Worm (Caenorhabditis elegans) whole organism, L1 larva: ENCODE data around the gene T04A8.13.
A peak's percentile ranks its signal among the peaks of the same experiment; 100 is the strongest.

Experiments used
- C04F5.9 ChIP-seq: sonication (generic microtip); optimal IDR thresholded peaks from 2 replicates; lab custom pipeline; 2016; ENCODE audit warnings: missing genetic modification characterization, missing compliant biosample characterization
- C34B4.2 ChIP-seq: sonication (generic microtip); optimal IDR thresholded peaks from 2 replicates; lab custom pipeline; 2017; ENCODE audit warnings: mild to moderate bottlenecking, missing genetic modification characterization, missing compliant biosample characterization
- aha-1 ChIP-seq: fragments of 150-350 bp; optimal IDR thresholded peaks from 2 replicates; lab custom pipeline; 2014; ENCODE audit warnings: missing biosample characterization, missing genetic modification characterization
- aly-2 ChIP-seq: fragments of 150-350 bp; optimal IDR thresholded peaks from 2 replicates; lab custom pipeline; 2014; ENCODE audit warnings: missing biosample characterization, missing genetic modification characterization
- ceh-63 ChIP-seq: fragments of 200-800 bp; sonication (Bioruptor generic); optimal IDR thresholded peaks from 2 replicates; lab custom pipeline; 2018; ENCODE audit warnings: mild to moderate bottlenecking, missing genetic modification characterization, missing compliant biosample characterization
- ceh-8 ChIP-seq: fragments of 200-800 bp; sonication (Bioruptor generic); optimal IDR thresholded peaks from 2 replicates; lab custom pipeline; 2018; ENCODE audit warnings: mild to moderate bottlenecking, missing genetic modification characterization, moderate library complexity, missing compliant biosample characterization
- ceh-82 ChIP-seq, 3 experiments: fragments of 150-350 bp in 1 of 3; sonication (generic microtip) in 2 of 3; optimal IDR thresholded peaks; 2 replicates each; lab custom pipeline; 2014 to 2017; ENCODE audit warnings: missing biosample characterization in 3 of 3, missing genetic modification characterization in 3 of 3
- ceh-88 ChIP-seq: fragments of 200-800 bp; sonication (Bioruptor generic); IDR thresholded peaks from 2 replicates; pipeline ENCODE4 v1.3.6; 2022; ENCODE audit warnings: missing genetic modification characterization, missing compliant biosample characterization
- ceh-90 ChIP-seq: sonication (generic microtip); optimal IDR thresholded peaks from 2 replicates; lab custom pipeline; 2016; ENCODE audit warnings: missing genetic modification characterization, missing compliant biosample characterization
- ces-1 ChIP-seq: fragments of 150-350 bp; optimal IDR thresholded peaks from 2 replicates; lab custom pipeline; 2014; ENCODE audit warnings: missing biosample characterization, missing genetic modification reagents, missing genetic modification characterization
- dsc-1 ChIP-seq: sonication (generic microtip); optimal IDR thresholded peaks from 2 replicates; lab custom pipeline; 2016; ENCODE audit warnings: mild to moderate bottlenecking, missing genetic modification characterization, missing compliant biosample characterization
- efl-1 ChIP-seq, 4 experiments: fragments of 150-350 bp; optimal IDR thresholded peaks in 3 of 4; peaks in 1 of 4; 1 replicate in 1 of 4; 2 replicates in 3 of 4; lab custom pipeline; 2014; ENCODE audit warnings: missing biosample characterization in 2 of 4, missing genetic modification characterization in 2 of 4, missing genetic modification reagents in 2 of 4
- egl-13 ChIP-seq: sonication (generic microtip); optimal IDR thresholded peaks from 2 replicates; lab custom pipeline; 2016; ENCODE audit warnings: missing genotype, missing genetic modification reagents, missing genetic modification characterization, missing compliant biosample characterization
- egl-27 ChIP-seq, 2 experiments: fragments of 150-350 bp in 1 of 2; sonication (generic microtip); optimal IDR thresholded peaks; 3 replicates each; lab custom pipeline; 2017 to 2018; ENCODE audit warnings: missing biosample characterization in 2 of 2, missing genetic modification characterization in 2 of 2, missing genetic modification reagents in 2 of 2
- elt-3 ChIP-seq, 6 experiments: fragments of 150-350 bp in 1 of 6; sonication (generic microtip); optimal IDR thresholded peaks; 2 replicates each; lab custom pipeline; 2017 to 2018; ENCODE audit warnings: missing biosample characterization in 6 of 6, missing genetic modification characterization in 6 of 6, inconsistent platforms in 1 of 6
- fkh-10 ChIP-seq: sonication (generic microtip); optimal IDR thresholded peaks from 2 replicates; lab custom pipeline; 2017; ENCODE audit warnings: missing biosample characterization, missing genetic modification reagents, missing genetic modification characterization
- grh-1 ChIP-seq: fragments of 200-800 bp; sonication (Bioruptor generic); IDR thresholded peaks from 2 replicates; pipeline ENCODE4 v1.3.6; 2022; ENCODE audit warnings: missing genetic modification reagents, missing genetic modification characterization, missing compliant biosample characterization
- hlh-4 ChIP-seq: sonication (generic microtip); optimal IDR thresholded peaks from 2 replicates; lab custom pipeline; 2016; ENCODE audit warnings: mild to moderate bottlenecking, missing genetic modification characterization, missing compliant biosample characterization
- lin-15B ChIP-seq: fragments of 150-350 bp; sonication (generic microtip); optimal IDR thresholded peaks from 3 replicates; lab custom pipeline; 2014; ENCODE audit warnings: missing biosample characterization, missing genetic modification characterization
- lir-3 ChIP-seq: sonication (generic microtip); optimal IDR thresholded peaks from 2 replicates; lab custom pipeline; 2016; ENCODE audit warnings: mild to moderate bottlenecking, missing genetic modification characterization, moderate library complexity, missing compliant biosample characterization; ENCODE audit not compliant: poor library complexity
- mdl-1 ChIP-seq, 2 experiments: fragments of 150-350 bp; optimal IDR thresholded peaks; 2 replicates each; lab custom pipeline; 2014 to 2017; ENCODE audit warnings: missing biosample characterization in 2 of 2, missing genetic modification characterization in 2 of 2, inconsistent platforms in 1 of 2
- mef-2 ChIP-seq: fragments of 150-350 bp; optimal IDR thresholded peaks from 2 replicates; lab custom pipeline; 2014; ENCODE audit warnings: missing biosample characterization, missing genetic modification characterization
- nhr-20 ChIP-seq: sonication (generic microtip); optimal IDR thresholded peaks from 2 replicates; lab custom pipeline; 2016; ENCODE audit warnings: mild to moderate bottlenecking, missing genetic modification characterization, missing compliant biosample characterization
- nhr-237 ChIP-seq: fragments of 150-350 bp; optimal IDR thresholded peaks from 2 replicates; lab custom pipeline; 2014; ENCODE audit warnings: missing biosample characterization, missing genetic modification characterization
- nhr-28 ChIP-seq: fragments of 150-350 bp; optimal IDR thresholded peaks from 2 replicates; lab custom pipeline; 2014; ENCODE audit warnings: missing biosample characterization, missing genetic modification characterization
- nhr-77 ChIP-seq: fragments of 150-350 bp; optimal IDR thresholded peaks from 2 replicates; lab custom pipeline; 2014; ENCODE audit warnings: missing biosample characterization, missing genetic modification characterization
- nhr-84 ChIP-seq: sonication (generic microtip); optimal IDR thresholded peaks from 2 replicates; lab custom pipeline; 2017; ENCODE audit warnings: missing biosample characterization, missing genetic modification characterization
- nhr-85 ChIP-seq: sonication (generic microtip); peaks from one replicate; lab custom pipeline; 2016; ENCODE audit warnings: missing genetic modification characterization, inconsistent platforms, missing compliant biosample characterization
- pax-3 ChIP-seq: fragments of 200-800 bp; sonication (Bioruptor generic); optimal IDR thresholded peaks from 2 replicates; lab custom pipeline; 2018; ENCODE audit warnings: mild to moderate bottlenecking, missing genetic modification characterization, moderate library complexity, missing compliant biosample characterization
- rnt-1 ChIP-seq: sonication (generic microtip); optimal IDR thresholded peaks from 2 replicates; lab custom pipeline; 2016; ENCODE audit warnings: mild to moderate bottlenecking, missing genetic modification characterization, moderate library complexity, missing compliant biosample characterization
- snpc-4 ChIP-seq: fragments of 150-350 bp; optimal IDR thresholded peaks from 2 replicates; lab custom pipeline; 2014; ENCODE audit warnings: missing biosample characterization, missing genetic modification characterization
- snu-23 ChIP-seq: sonication (generic microtip); optimal IDR thresholded peaks from 2 replicates; lab custom pipeline; 2016; ENCODE audit warnings: missing genetic modification characterization, missing compliant biosample characterization
- sox-4 ChIP-seq: sonication (generic microtip); optimal IDR thresholded peaks from 2 replicates; lab custom pipeline; 2016; ENCODE audit warnings: missing genetic modification characterization, missing compliant biosample characterization
- sptf-1 ChIP-seq: fragments of 150-350 bp; optimal IDR thresholded peaks from 2 replicates; lab custom pipeline; 2014; ENCODE audit warnings: missing biosample characterization, missing genetic modification characterization
- tbx-2 ChIP-seq: sonication (generic microtip); optimal IDR thresholded peaks from 2 replicates; lab custom pipeline; 2016; ENCODE audit warnings: missing genetic modification characterization, missing compliant biosample characterization
- tlp-1 ChIP-seq: fragments of 150-350 bp; optimal IDR thresholded peaks from 2 replicates; lab custom pipeline; 2014; ENCODE audit warnings: missing biosample characterization, missing genetic modification characterization
- unc-130 ChIP-seq: fragments of 150-350 bp; optimal IDR thresholded peaks from 2 replicates; lab custom pipeline; 2017; ENCODE audit warnings: missing biosample characterization, missing genetic modification characterization, inconsistent platforms
- unc-30 ChIP-seq: sonication (generic microtip); optimal IDR thresholded peaks from 2 replicates; lab custom pipeline; 2017; ENCODE audit warnings: missing biosample characterization, missing genetic modification characterization
- unc-62 ChIP-seq: fragments of 150-350 bp; optimal IDR thresholded peaks from 2 replicates; lab custom pipeline; 2014; ENCODE audit warnings: missing biosample characterization, missing genetic modification reagents, missing genetic modification characterization
- unc-86 ChIP-seq: sonication (generic microtip); optimal IDR thresholded peaks from 2 replicates; lab custom pipeline; 2016; ENCODE audit warnings: missing genetic modification characterization, missing compliant biosample characterization
- unc-98 ChIP-seq: fragments of 200-800 bp; sonication (Bioruptor generic); IDR thresholded peaks from 2 replicates; pipeline ENCODE4 v1.3.6; 2022; ENCODE audit warnings: missing genetic modification characterization, missing compliant biosample characterization
- vab-15 ChIP-seq: sonication (generic microtip); optimal IDR thresholded peaks from 2 replicates; lab custom pipeline; 2017; ENCODE audit warnings: missing genotype, mild to moderate bottlenecking, missing genetic modification characterization, missing compliant biosample characterization
- xbp-1 ChIP-seq: sonication (generic microtip); optimal IDR thresholded peaks from 2 replicates; lab custom pipeline; 2016; ENCODE audit warnings: missing genetic modification characterization, missing compliant biosample characterization

The T04A8.13 gene

DNA sequence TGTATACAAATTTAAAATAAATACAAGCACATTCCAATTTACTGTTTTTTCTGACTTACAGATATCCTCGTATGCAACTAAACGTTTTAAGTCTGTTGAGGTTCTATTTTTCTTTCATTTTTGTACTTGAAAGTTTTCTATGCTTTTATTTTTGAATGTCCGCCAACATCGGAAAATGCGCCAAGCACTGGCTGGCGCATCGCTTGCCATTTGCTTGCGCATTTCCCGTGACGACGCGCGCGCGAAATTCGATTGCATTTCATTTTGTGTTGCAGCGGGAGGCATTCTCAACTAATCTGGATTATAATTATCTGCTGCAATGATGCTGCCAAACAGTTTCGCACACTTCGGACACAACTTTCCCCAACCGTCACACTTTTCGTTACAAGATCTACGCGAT is 50.2 kb downstream of the T04A8.13 start, which contains the start of gene fbxl-2 (continued):
- TF ChIP-seq unc-130 (peak; percentile 95), ces-1 (GFP tag; lab: Kevin White, UChicago) (no peak), lin-15B (tag; lab: Kevin White, UChicago) (peak; percentile 98), ceh-88 (GFP tag; lab: Robert Waterston, UW) (peak; percentile 83), ceh-82 (tag; optimal IDR thresholded peaks at IDR 0.05; lab: Kevin White, UChicago) (peak; percentile 97 to 99 (median 98)), C34B4.2 (tag; lab: Kevin White, UChicago) (peak; percentile 80), unc-98 (GFP tag; lab: Robert Waterston, UW) (peak; percentile 73), dsc-1 (tag; lab: Kevin White, UChicago) (peak; percentile 95), hlh-4 (tag; lab: Kevin White, UChicago) (no peak), tlp-1 (tag; lab: Kevin White, UChicago) (no peak), vab-15 (tag; lab: Kevin White, UChicago) (no peak), nhr-20 (peak; percentile 95), nhr-77 (tag; lab: Kevin White, UChicago) (peak; percentile 94), fkh-10 (GFP tag; lab: Kevin White, UChicago) (peak; percentile 80), efl-1 (optimal IDR thresholded peaks at IDR 0.05; lab: Kevin White, UChicago) (peak; percentile 92 to 100), efl-1 (GFP tag; optimal IDR thresholded peaks at IDR 0.05 in 1 of 2; lab: Kevin White, UChicago) (peak; percentile 99 to 100), unc-62 (GFP tag; lab: Kevin White, UChicago) (peak; percentile 56), ceh-63 (GFP tag; lab: Kevin White, UChicago) (peak; percentile 44), egl-13 (tag; lab: Kevin White, UChicago) (peak; percentile 89), snu-23 (GFP tag; lab: Kevin White, UChicago) (peak; percentile 98), aha-1 (tag; lab: Kevin White, UChicago) (peak; percentile 47), ceh-8 (GFP tag; lab: Kevin White, UChicago) (peak; percentile 94), unc-30 (tag; lab: Kevin White, UChicago) (no peak), nhr-28 (tag; lab: Kevin White, UChicago) (no peak), xbp-1 (tag; lab: Kevin White, UChicago) (peak; percentile 97), aly-2 (peak; percentile 83), rnt-1 (peak; percentile 99), mdl-1 (tag; optimal IDR thresholded peaks at IDR 0.05; lab: Kevin White, UChicago) (peak in 1 of 2 experiments; percentile 79), C04F5.9 (tag; lab: Kevin White, UChicago) (peak; percentile 99), nhr-85 (tag; lab: Kevin White, UChicago) (peak; percentile 97), egl-27 (tag; optimal IDR thresholded peaks at IDR 0.05; lab: Kevin White, UChicago) (no peak), sox-4 (tag; lab: Kevin White, UChicago) (peak; percentile 81), nhr-84 (no peak), tbx-2 (tag; lab: Kevin White, UChicago) (peak; percentile 97), grh-1 (peak; percentile 94), mef-2 (tag; lab: Kevin White, UChicago) (peak; percentile 82), sptf-1 (no peak), pax-3 (tag; lab: Kevin White, UChicago) (peak; percentile 91), lir-3 (tag; lab: Kevin White, UChicago) (peak; percentile 82), unc-86 (tag; lab: Kevin White, UChicago) (peak; percentile 94), nhr-237 (tag; lab: Kevin White, UChicago) (peak; percentile 90), snpc-4 (peak; percentile 83), ceh-90 (tag; lab: Kevin White, UChicago) (peak; percentile 41), elt-3 (tag; optimal IDR thresholded peaks at IDR 0.05; lab: Kevin White, UChicago) (peak in 5 of 6 experiments; percentile 55 to 96 (median 88))
